Worm (Caenorhabditis elegans): ENCODE data around the gene egl-26.

DNA sequence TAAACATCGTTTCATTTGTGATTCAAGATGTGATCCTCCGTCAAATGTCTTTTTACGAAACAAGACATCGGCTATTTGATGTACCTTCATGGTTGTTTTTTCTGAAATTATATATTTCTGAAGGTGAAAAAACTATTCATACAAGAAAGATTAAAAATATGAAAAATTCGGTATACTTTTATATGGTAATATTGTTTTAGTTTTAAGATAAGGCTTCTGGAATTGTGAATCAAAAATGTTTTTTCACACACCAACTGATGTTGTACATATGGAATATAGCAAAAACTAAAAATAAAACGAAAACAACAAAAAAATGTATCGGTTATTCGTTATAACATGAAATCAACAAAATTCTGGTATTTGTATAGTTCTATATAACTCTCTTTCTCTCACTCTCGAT, 32.2 kb upstream of the egl-26 start, which contains the start of gene F23F1.6:
- TF ChIP-seq ceh-31 (tag; optimal IDR thresholded peaks at IDR 0.05) (no peak), dve-1 (tag; optimal IDR thresholded peaks at IDR 0.05) (no peak), F13H6.1 (tag; optimal IDR thresholded peaks at IDR 0.05) (no peak), pqm-1 (tag; optimal IDR thresholded peaks at IDR 0.05) (no peak), C38D4.7 (GFP tag; optimal IDR thresholded peaks at IDR 0.05) (no peak), unc-55 (GFP tag; optimal IDR thresholded peaks at IDR 0.05) (no peak)

Measured in whole organism, late embryonic.